Fruit fly (Drosophila melanogaster) Kc167 (cell line): Measurements from ENCODE around the gene CG32365.

ENCODE experiments used
- Myc ChIP-seq: fragments of >200 bp; optimal IDR thresholded peaks from 2 replicates; lab custom pipeline; 2017; ENCODE audit warnings: missing external identifiers
- insv ChIP-seq: fragments of >200 bp; optimal IDR thresholded peaks from 3 replicates; lab custom pipeline; 2018; ENCODE audit warnings: missing external identifiers
- psq ChIP-seq: fragments of >200 bp; optimal IDR thresholded peaks from 2 replicates; lab custom pipeline; 2017; ENCODE audit warnings: missing external identifiers
- ttk ChIP-seq: sonication (Bioruptor generic); optimal IDR thresholded peaks from 2 replicates; lab custom pipeline; 2017; ENCODE audit warnings: missing external identifiers

DNA sequence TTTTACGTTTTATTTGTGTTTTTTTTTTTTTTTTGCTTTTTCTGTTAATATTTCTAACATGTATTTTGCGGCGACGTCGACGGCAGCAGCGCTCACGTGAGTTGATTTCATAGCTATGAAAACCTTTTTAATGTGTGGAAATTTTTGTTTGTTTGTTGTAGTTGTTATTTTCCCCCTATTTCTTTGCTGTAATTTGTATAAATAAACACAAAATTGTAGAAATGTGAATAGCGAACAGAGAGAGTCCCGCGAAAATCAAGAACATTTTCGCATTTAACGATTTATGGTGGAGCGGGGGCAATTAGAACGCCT, 12.3 kb upstream of the CG32365 start:
- TF ChIP-seq psq (lab: Kevin White, UChicago) (no peak), ttk (lab: Kevin White, UChicago) (no peak), Myc (lab: Kevin White, UChicago) (no peak), insv (lab: Kevin White, UChicago) (no peak)
